Fruit fly (Drosophila melanogaster) whole organism, wandering third instar larva: ENCODE data around the gene Herp.

ENCODE experiments used
- CG9705 ChIP-seq: fragments of 200-800 bp; sonication (Bioruptor generic); optimal IDR thresholded peaks from 2 replicates; lab custom pipeline; 2018; ENCODE audit warnings: missing biosample characterization, mild to moderate bottlenecking, missing genetic modification characterization
- CrebA ChIP-seq: fragments of 200-800 bp; sonication (Bioruptor generic); optimal IDR thresholded peaks from 2 replicates; lab custom pipeline; 2016; ENCODE audit warnings: missing biosample characterization, mild to moderate bottlenecking, missing genetic modification characterization, borderline replicate concordance
- Dfd ChIP-seq: fragments of >200 bp; optimal IDR thresholded peaks from 2 replicates; lab custom pipeline; 2017; ENCODE audit warnings: missing biosample characterization, missing genetic modification characterization
- Dif ChIP-seq: fragments of 200-275, 200-300 bp; sonication (Bioruptor generic); optimal IDR thresholded peaks from 2 replicates; lab custom pipeline; 2018; ENCODE audit warnings: missing biosample characterization, missing genetic modification characterization; ENCODE audit not compliant: partially characterized antibody
- GATAd ChIP-seq: sonication (Bioruptor generic); optimal IDR thresholded peaks from 2 replicates; lab custom pipeline; 2016; ENCODE audit warnings: missing biosample characterization, missing genetic modification characterization
- HLH106 ChIP-seq: fragments of 200-800 bp; optimal IDR thresholded peaks from 3 replicates; lab custom pipeline; 2019; ENCODE audit warnings: missing biosample characterization, mild to moderate bottlenecking, missing genetic modification characterization, moderate library complexity
- Hnf4 ChIP-seq: fragments of 200-800 bp; sonication (Bioruptor generic); optimal IDR thresholded peaks from 2 replicates; lab custom pipeline; 2016; ENCODE audit warnings: missing biosample characterization, mild to moderate bottlenecking, missing genetic modification characterization
- Hr78 ChIP-seq: fragments of >200 bp; optimal IDR thresholded peaks from 2 replicates; lab custom pipeline; 2017; ENCODE audit warnings: missing biosample characterization, missing genetic modification characterization
- Hr83 ChIP-seq: fragments of 200-300 bp; sonication (Bioruptor generic); optimal IDR thresholded peaks from 2 replicates; lab custom pipeline; 2016; ENCODE audit warnings: missing biosample characterization, mild to moderate bottlenecking, missing genetic modification characterization, moderate library complexity; ENCODE audit not compliant: poor library complexity, severe bottlenecking
- Jra ChIP-seq: sonication (Bioruptor generic); optimal IDR thresholded peaks from 2 replicates; lab custom pipeline; 2016; ENCODE audit warnings: missing biosample characterization, missing genetic modification characterization
- Mio ChIP-seq: sonication (Bioruptor generic); optimal IDR thresholded peaks from 2 replicates; lab custom pipeline; 2016; ENCODE audit warnings: missing biosample characterization, missing genetic modification characterization
- Myc ChIP-seq: fragments of >200 bp; optimal IDR thresholded peaks from 2 replicates; lab custom pipeline; 2017
- N ChIP-seq: fragments of >200 bp; optimal IDR thresholded peaks from 2 replicates; lab custom pipeline; 2018; ENCODE audit warnings: missing biosample characterization, missing external identifiers, missing genetic modification characterization
- Rel ChIP-seq, 2 experiments: fragments of 200-800 bp; sonication (Bioruptor generic) in 1 of 2; optimal IDR thresholded peaks; 2 replicates in 1 of 2; 3 replicates in 1 of 2; lab custom pipeline; 2016 to 2019; ENCODE audit warnings: mild to moderate bottlenecking in 2 of 2, missing biosample characterization in 2 of 2, missing genetic modification characterization in 2 of 2, moderate library complexity in 1 of 2
- Sp1 ChIP-seq: fragments of 200-800 bp; sonication (Bioruptor generic); optimal IDR thresholded peaks from 3 replicates; lab custom pipeline; 2019; ENCODE audit warnings: missing biosample characterization, mild to moderate bottlenecking, missing genetic modification characterization, moderate library complexity
- Vsx2 ChIP-seq: fragments of 200-300, 225-300 bp; sonication (Bioruptor generic); optimal IDR thresholded peaks from 2 replicates; lab custom pipeline; 2018; ENCODE audit warnings: missing biosample characterization, missing genetic modification characterization; ENCODE audit not compliant: partially characterized antibody
- br ChIP-seq: fragments of 200-800 bp; sonication (Bioruptor generic); optimal IDR thresholded peaks from 2 replicates; lab custom pipeline; 2016; ENCODE audit warnings: missing biosample characterization, missing genetic modification characterization
- brk ChIP-seq: fragments of 200-800 bp; sonication (Bioruptor generic); optimal IDR thresholded peaks from 2 replicates; lab custom pipeline; 2016; ENCODE audit warnings: missing biosample characterization, mild to moderate bottlenecking, missing genetic modification characterization
- dl ChIP-seq, 2 experiments: fragments of 175-275, 200-275 bp in 1 of 2; fragments of 200-275 bp in 1 of 2; sonication (Bioruptor generic); optimal IDR thresholded peaks; lab custom pipeline; 2018; ENCODE audit warnings: mild to moderate bottlenecking in 2 of 2, missing biosample characterization in 2 of 2, missing genetic modification characterization in 2 of 2, moderate library complexity in 2 of 2; ENCODE audit not compliant: partially characterized antibody in 2 of 2, insufficient read depth in 1 of 2
- dmrt93B ChIP-seq: fragments of 200-800 bp; sonication (Bioruptor generic); optimal IDR thresholded peaks from 2 replicates; lab custom pipeline; 2018; ENCODE audit warnings: missing biosample characterization, mild to moderate bottlenecking, missing genetic modification characterization
- dsf ChIP-seq: sonication (Bioruptor generic); optimal IDR thresholded peaks from 2 replicates; lab custom pipeline; 2016; ENCODE audit warnings: missing biosample characterization, missing genetic modification characterization, borderline replicate concordance
- ey ChIP-seq: fragments of 200-800 bp; sonication (Bioruptor generic); optimal IDR thresholded peaks from 2 replicates; lab custom pipeline; 2016; ENCODE audit warnings: missing biosample characterization, missing genetic modification characterization
- foxo ChIP-seq, 2 experiments: fragments of 200-800 bp; sonication (Bioruptor generic); optimal IDR thresholded peaks; 2 replicates in 1 of 2; 3 replicates in 1 of 2; lab custom pipeline; 2016 to 2017; ENCODE audit warnings: missing biosample characterization in 2 of 2, missing genetic modification characterization in 2 of 2
- fru ChIP-seq: fragments of 200-800 bp; sonication (Bioruptor generic); optimal IDR thresholded peaks from 3 replicates; lab custom pipeline; 2016; ENCODE audit warnings: missing biosample characterization, mild to moderate bottlenecking, missing genetic modification characterization
- h ChIP-seq: fragments of 200-800 bp; sonication (Bioruptor generic); optimal IDR thresholded peaks from 3 replicates; lab custom pipeline; 2016; ENCODE audit warnings: missing biosample characterization, mild to moderate bottlenecking, missing genetic modification characterization
- lola ChIP-seq: fragments of >200 bp; optimal IDR thresholded peaks from 2 replicates; lab custom pipeline; 2017; ENCODE audit warnings: missing biosample characterization, missing genetic modification characterization
- pan ChIP-seq: fragments of >200 bp; optimal IDR thresholded peaks from 2 replicates; lab custom pipeline; 2017
- rgr ChIP-seq: fragments of 200-800 bp; sonication (Bioruptor generic); optimal IDR thresholded peaks from 3 replicates; lab custom pipeline; 2016; ENCODE audit warnings: missing biosample characterization, mild to moderate bottlenecking, missing genetic modification characterization
- sv ChIP-seq: fragments of 200-800 bp; sonication (Bioruptor generic); optimal IDR thresholded peaks from 3 replicates; lab custom pipeline; 2016; ENCODE audit warnings: missing biosample characterization, missing genetic modification characterization
- tai ChIP-seq: sonication (Bioruptor generic); optimal IDR thresholded peaks from 2 replicates; lab custom pipeline; 2016; ENCODE audit warnings: missing biosample characterization, missing genetic modification characterization
- usp ChIP-seq: fragments of >200 bp; optimal IDR thresholded peaks from 2 replicates; lab custom pipeline; 2017; ENCODE audit warnings: missing biosample characterization, missing genetic modification characterization
- woc ChIP-seq: sonication (Bioruptor generic); optimal IDR thresholded peaks from 2 replicates; lab custom pipeline; 2016; ENCODE audit warnings: missing biosample characterization, mild to moderate bottlenecking, missing genetic modification characterization

Gene Herp

DNA sequence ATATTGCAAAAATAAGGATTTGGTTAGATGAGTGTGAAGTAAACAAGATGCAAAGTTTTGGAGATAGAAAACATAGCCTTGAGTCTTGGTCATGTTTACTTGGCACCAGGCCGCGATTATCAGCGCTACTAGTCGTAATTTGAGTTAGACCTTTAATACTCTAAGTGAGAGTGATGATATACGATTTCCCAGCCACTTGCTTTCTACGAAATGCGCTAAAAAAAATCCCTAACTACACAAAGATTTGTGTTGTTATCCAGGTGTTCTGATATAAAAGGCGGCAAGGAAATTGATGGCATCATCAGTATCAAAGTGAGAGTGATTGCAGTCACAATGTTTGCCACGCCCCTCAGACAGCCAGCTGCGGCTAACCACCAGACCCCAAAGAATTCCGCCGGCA lies 20.1 kb downstream of the Herp start, which contains the start of gene Uro:
Uro (plus strand) TSS at position 301 of the 400 bp plus-strand sequence.
- no peak for TF ChIP-seq usp (GFP tag; lab: Kevin White, UChicago)
- TF ChIP-seq pan: no peak
- TF ChIP-seq Dif (GFP tag; lab: Kevin White, UChicago): no peak

DNA sequence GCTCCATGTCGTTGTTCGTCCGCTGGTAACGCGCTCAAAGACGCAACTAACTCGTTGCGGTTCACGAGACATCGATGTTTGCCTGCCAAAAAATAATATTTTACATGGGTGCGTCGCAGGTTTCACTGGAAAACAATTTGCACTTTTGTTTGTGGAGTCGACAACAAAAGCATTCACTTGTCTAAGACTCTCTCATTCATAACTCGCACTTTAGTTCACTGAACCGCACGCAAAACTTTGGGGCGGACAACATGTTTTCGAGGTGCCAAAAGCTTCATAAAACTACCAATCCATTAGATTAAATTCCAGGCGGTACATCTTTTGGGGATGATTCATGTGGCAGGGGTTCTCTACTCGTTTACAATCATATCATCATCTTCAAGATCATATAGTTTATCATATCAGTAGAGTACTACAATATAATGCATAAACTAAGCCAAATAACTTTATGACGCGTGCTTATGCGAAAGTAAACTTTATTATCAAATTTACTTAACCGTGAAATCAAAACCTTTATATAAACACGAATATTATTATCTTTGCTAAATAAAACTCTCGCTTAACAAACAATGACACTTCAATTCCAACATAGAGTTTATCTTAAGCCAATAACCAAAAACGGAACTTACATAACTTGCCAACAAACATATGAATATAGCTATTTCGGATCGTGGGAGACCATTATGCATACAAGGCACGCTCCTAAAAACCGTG lies 21.7 kb downstream of the Herp start, which contains the start of gene CG7179:
CG7179 (minus strand) TSS at position 51 of the 714 bp plus-strand sequence.
- TF ChIP-seq N (GFP tag; lab: Kevin White, UChicago) (no peak), lola (GFP tag; lab: Kevin White, UChicago) (no peak), Rel (GFP tag; optimal IDR thresholded peaks at IDR 0.05; lab: Kevin White, UChicago) (no peak), Rel (tag; optimal IDR thresholded peaks at IDR 0.05; lab: Kevin White, UChicago) (no peak), Vsx2 (no peak), ey (GFP tag; lab: Kevin White, UChicago) (no peak), dsf (GFP tag; lab: Kevin White, UChicago) (no peak), tai (GFP tag; lab: Kevin White, UChicago) (no peak), sv (no peak)

DNA sequence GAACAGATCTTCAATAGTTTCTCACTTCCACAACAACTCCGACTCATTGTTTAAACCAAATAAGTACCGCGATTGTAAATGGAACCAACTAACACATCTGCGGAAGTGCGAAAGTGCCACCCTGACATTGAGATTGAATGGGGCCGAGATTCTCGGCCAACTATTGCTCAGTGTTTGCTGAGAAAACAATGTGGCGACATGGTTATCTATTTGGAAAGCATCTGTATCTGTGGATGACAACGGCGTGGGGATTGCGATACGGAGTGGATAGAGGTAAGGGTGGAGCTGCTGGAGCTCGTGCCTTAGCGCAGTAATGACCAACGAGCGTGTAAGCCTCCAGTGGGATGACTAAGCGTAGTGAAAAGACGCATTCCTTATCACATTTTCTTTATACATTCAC lies 24.6 kb downstream of the Herp start:
- TF ChIP-seq Jra (GFP tag; lab: Kevin White, UChicago): no peak
- no peak for TF ChIP-seq CG9705 (GFP tag; lab: Kevin White, UChicago)
- TF ChIP-seq tai (GFP tag; lab: Kevin White, UChicago): no peak
- TF ChIP-seq fru: no peak
- no peak for TF ChIP-seq usp (GFP tag; lab: Kevin White, UChicago)
- no peak for TF ChIP-seq GATAd
- no peak for TF ChIP-seq h
- no peak for TF ChIP-seq Hr78 (GFP tag; lab: Kevin White, UChicago)
- TF ChIP-seq, all 38 proteins: peak for 0

DNA sequence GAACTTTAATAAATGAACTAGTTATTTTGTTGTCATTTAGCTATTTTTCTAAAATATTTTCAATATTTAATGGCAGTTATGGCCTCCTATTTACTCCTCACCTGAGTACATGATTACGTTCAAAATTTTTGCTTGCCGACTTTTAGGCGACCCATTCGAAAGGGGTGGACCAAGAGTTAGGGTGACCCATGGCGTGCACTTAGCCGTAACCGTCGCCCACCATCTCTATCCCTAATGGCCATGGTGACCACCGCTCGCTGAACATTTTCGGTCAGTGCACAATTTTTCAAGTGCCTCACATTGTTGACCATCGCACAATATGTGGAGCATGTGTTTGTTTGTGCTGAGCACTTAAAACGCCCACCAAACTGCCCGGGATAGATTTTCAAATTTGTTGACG lies 28.0 kb downstream of the Herp start:
- TF ChIP-seq dsf (GFP tag; lab: Kevin White, UChicago) (no peak), N (GFP tag; lab: Kevin White, UChicago) (no peak), woc (GFP tag; lab: Kevin White, UChicago) (no peak), brk (GFP tag; lab: Kevin White, UChicago) (no peak), Myc (lab: Kevin White, UChicago) (no peak), fru (no peak), ey (GFP tag; lab: Kevin White, UChicago) (no peak), Hr78 (GFP tag; lab: Kevin White, UChicago) (no peak), HLH106 (tag; lab: Kevin White, UChicago) (no peak), foxo (GFP tag; optimal IDR thresholded peaks at IDR 0.05; lab: Kevin White, UChicago) (no peak), Dif (GFP tag; lab: Kevin White, UChicago) (no peak), pan (no peak), dl (GFP tag; optimal IDR thresholded peaks at IDR 0.05; lab: Kevin White, UChicago; ENCODE audit: insufficient read depth in 1 of 2, partially characterized antibody in 2 of 2) (no peak), lola (GFP tag; lab: Kevin White, UChicago) (no peak), CG9705 (GFP tag; lab: Kevin White, UChicago) (no peak), Vsx2 (no peak), GATAd (no peak)
- TF ChIP-seq, all 38 proteins: peak for 0

DNA sequence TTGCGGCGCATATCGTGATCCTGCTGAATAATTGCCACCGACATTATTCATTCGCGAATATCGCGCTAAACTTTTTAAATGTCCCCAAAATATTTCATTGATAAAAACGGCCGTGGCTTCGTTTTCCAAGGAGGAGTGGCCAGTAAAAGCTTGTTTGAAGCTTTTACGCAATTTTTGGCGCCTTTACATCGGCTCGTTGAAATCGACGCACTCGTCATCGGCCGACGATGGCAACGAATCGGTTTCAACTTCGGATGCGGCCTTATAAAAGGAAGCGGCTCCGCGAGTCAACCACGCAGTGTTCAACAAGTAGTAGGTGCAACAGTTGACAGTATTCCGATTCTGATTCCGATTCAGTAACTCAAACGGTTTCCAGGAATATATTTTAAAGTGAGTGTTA lies 32.5 kb downstream of the Herp start, which contains the start of gene CG7191:
CG7191 (plus strand) TSS at position 301 of the 400 bp plus-strand sequence.
- TF ChIP-seq Dfd (GFP tag; lab: Kevin White, UChicago) (no peak), N (GFP tag; lab: Kevin White, UChicago) (no peak), usp (GFP tag; lab: Kevin White, UChicago) (no peak), Hr83 (GFP tag; lab: Kevin White, UChicago) (no peak), HLH106 (tag; lab: Kevin White, UChicago) (no peak), Rel (GFP tag; optimal IDR thresholded peaks at IDR 0.05; lab: Kevin White, UChicago) (no peak), Rel (tag; optimal IDR thresholded peaks at IDR 0.05; lab: Kevin White, UChicago) (no peak), Mio (GFP tag; lab: Kevin White, UChicago) (no peak), Hnf4 (GFP tag; lab: Kevin White, UChicago) (no peak), CrebA (GFP tag; lab: Kevin White, UChicago) (no peak), br (no peak), rgr (GFP tag; lab: Kevin White, UChicago) (no peak), lola (GFP tag; lab: Kevin White, UChicago) (no peak), pan (no peak), GATAd (no peak), Sp1 (no peak), tai (GFP tag; lab: Kevin White, UChicago) (no peak), dmrt93B (GFP tag; lab: Kevin White, UChicago) (no peak)
